Worm (Caenorhabditis elegans): ENCODE measurements around the gene best-5.

DNA sequence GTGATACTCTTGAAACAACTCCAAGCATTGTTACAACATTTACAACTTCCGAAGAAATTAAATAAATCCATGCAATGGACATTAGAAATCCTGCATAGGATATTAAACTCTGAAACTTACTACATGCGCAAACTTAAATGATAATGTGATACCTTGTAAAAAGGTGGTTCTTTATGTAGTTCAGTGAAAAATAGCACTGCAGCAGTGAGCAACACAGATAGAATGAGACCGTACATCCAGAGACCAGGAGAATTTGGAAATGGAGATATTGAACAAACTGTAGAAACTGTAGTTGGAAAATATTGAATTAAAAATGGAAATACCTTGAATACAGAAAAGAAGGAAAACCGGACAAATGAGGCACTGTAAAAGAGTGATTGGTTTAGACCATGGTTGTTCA, 21.1 kb upstream of the best-5 start:
- TF ChIP-seq ets-7 (tag; optimal IDR thresholded peaks at IDR 0.05) (no peak), tbx-37 (GFP tag; conservative IDR thresholded peaks at IDR 0.05) (no peak), hmbx-1 (tag; optimal IDR thresholded peaks at IDR 0.05) (no peak)

All from whole organism, early embryonic.